Worm (Caenorhabditis elegans): ENCODE results near the gene sru-2.

Gene sru-2

ce11 chrIV:9534342-9534741, 48.3 kb downstream of the sru-2 start:
- TF ChIP-seq Y56A3A.18 (GFP tag; IDR thresholded peaks at IDR 0.05) (no peak), hlh-12 (tag; optimal IDR thresholded peaks at IDR 0.05) (no peak), lin-40 (tag; optimal IDR thresholded peaks at IDR 0.05) (peak; percentile 44), nhr-80 (tag; optimal IDR thresholded peaks at IDR 0.05) (no peak), dox-1 (GFP tag; IDR thresholded peaks at IDR 0.05) (0 out of 2 replicates have a peak, but pooled peaks have one; percentile 18), F22D6.2 (tag; optimal IDR thresholded peaks at IDR 0.05) (no peak), attf-6 (GFP tag; IDR thresholded peaks at IDR 0.05) (no peak)

- TF ChIP-seq snpc-1.3 (tag; optimal IDR thresholded peaks at IDR 0.05; ENCODE audit: insufficient read depth) (no peak), xnd-1 (tag; optimal IDR thresholded peaks at IDR 0.05) (no peak), Y67H2A.10 (GFP tag; conservative IDR thresholded peaks at IDR 0.05) (no peak), mes-4 (tag; optimal IDR thresholded peaks at IDR 0.05) (no peak), ccch-3 (GFP tag; optimal IDR thresholded peaks at IDR 0.05) (no peak), madf-3 (GFP tag; IDR thresholded peaks at IDR 0.05) (no peak), Y53G8AR.9 (GFP tag; conservative IDR thresholded peaks at IDR 0.05) (no peak), hrde-1 (tag; optimal IDR thresholded peaks at IDR 0.05; ENCODE audit: borderline replicate concordance) (no peak), F10E7.11 (tag; optimal IDR thresholded peaks at IDR 0.05) (no peak), tbx-9 (tag; optimal IDR thresholded peaks at IDR 0.05; ENCODE audit: borderline replicate concordance) (no peak), lir-1 (GFP tag; conservative IDR thresholded peaks at IDR 0.05) (no peak), nhr-179 (tag; optimal IDR thresholded peaks at IDR 0.05) (no peak), snpc-4 (GFP tag; optimal IDR thresholded peaks at IDR 0.05) (no peak), snpc-4 (tag; optimal IDR thresholded peaks at IDR 0.05) (no peak), F57A8.1 (GFP tag; optimal IDR thresholded peaks at IDR 0.05) (no peak), attf-3 (GFP tag; conservative IDR thresholded peaks at IDR 0.05) (no peak), ztf-25 (GFP tag; IDR thresholded peaks at IDR 0.05) (no peak), rpc-1 (optimal IDR thresholded peaks at IDR 0.05) (no peak), rpc-1 (tag; optimal IDR thresholded peaks at IDR 0.05) (no peak)
Observed at ce11 chrIV:9535105-9535504, 49.0 kb downstream of the sru-2 start.

- no peak for TF ChIP-seq F39B2.1 (GFP tag; IDR thresholded peaks at IDR 0.05)
- TF ChIP-seq mcd-1 (GFP tag; IDR thresholded peaks at IDR 0.05): no peak
- no peak for TF ChIP-seq let-526 (GFP tag; IDR thresholded peaks at IDR 0.05)
- TF ChIP-seq chd-7 (tag; optimal IDR thresholded peaks at IDR 0.05): no peak
- TF ChIP-seq unc-130 (GFP tag; optimal IDR thresholded peaks at IDR 0.05): no peak
- no peak for TF ChIP-seq sptf-2 (GFP tag; optimal IDR thresholded peaks at IDR 0.05)
- no peak for TF ChIP-seq ceh-27 (GFP tag; optimal IDR thresholded peaks at IDR 0.05)
- no peak for TF ChIP-seq B0336.3 (GFP tag; IDR thresholded peaks at IDR 0.05)
- no peak for TF ChIP-seq K12H6.12 (tag; optimal IDR thresholded peaks at IDR 0.05)
- TF ChIP-seq snpc-4 (GFP tag; optimal IDR thresholded peaks at IDR 0.05): no peak
- TF ChIP-seq snpc-4 (tag; optimal IDR thresholded peaks at IDR 0.05): no peak
- TF ChIP-seq F52B5.7 (tag; optimal IDR thresholded peaks at IDR 0.05): no peak
- TF ChIP-seq B0261.1 (tag; optimal IDR thresholded peaks at IDR 0.05): no peak
- no peak for TF ChIP-seq F33H1.4 (GFP tag; IDR thresholded peaks at IDR 0.05)
- no peak for TF ChIP-seq bed-1 (GFP tag; IDR thresholded peaks at IDR 0.05)
- TF ChIP-seq egl-44 (GFP tag; IDR thresholded peaks at IDR 0.05): no peak
- TF ChIP-seq F37B4.10 (GFP tag; IDR thresholded peaks at IDR 0.05): no peak
Observed at ce11 chrIV:9536124-9536523, 50.1 kb downstream of the sru-2 start.

Data from whole organism, young adult.